Worm (Caenorhabditis elegans): ENCODE measurements around the gene mtl-2.

Gene mtl-2

DNA sequence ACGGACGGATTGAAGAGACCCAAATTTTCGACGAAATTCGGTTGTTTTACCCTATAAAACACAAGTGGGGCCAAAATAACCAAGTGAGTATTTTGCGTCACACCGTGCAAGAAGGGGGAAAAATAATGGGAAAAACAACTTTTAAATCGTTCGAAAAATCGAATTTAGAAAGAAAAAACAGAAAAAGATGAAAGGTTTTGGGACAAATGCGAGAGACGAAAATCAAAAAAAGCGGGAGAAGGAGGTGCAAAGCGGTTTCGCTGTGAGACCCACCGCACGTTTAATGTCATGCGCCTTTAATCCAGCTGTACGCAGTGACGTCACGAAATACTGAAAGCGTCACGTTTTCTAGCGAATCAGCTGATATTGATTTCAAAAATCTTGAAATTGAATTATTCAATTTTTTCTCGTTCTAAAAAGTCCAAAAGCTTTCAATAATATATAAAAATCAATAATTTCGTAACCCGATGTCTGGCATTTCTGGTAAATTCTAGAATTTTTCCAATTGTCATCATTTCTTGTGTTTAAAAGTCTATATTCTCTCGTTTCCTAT is 6.4 kb downstream of the mtl-2 start, which contains the start of the genes ddx-17 and aip-1 (continued):
- TF ChIP-seq zfp-2 (tag; optimal IDR thresholded peaks at IDR 0.05) (no peak), gei-8 (GFP tag; optimal IDR thresholded peaks at IDR 0.05) (no peak), R02D3.7 (tag; optimal IDR thresholded peaks at IDR 0.05) (no peak), spr-1 (tag; optimal IDR thresholded peaks at IDR 0.05) (no peak), Y5F2A.4 (GFP tag; optimal IDR thresholded peaks at IDR 0.05) (no peak), duxl-1 (tag; optimal IDR thresholded peaks at IDR 0.05; ENCODE audit: poor library complexity) (no peak), saeg-2 (GFP tag; IDR thresholded peaks at IDR 0.05) (no peak), ZK337.2 (GFP tag; IDR thresholded peaks at IDR 0.05) (no peak), nhr-11 (tag; optimal IDR thresholded peaks at IDR 0.05) (peak; percentile 71), lin-1 (GFP tag; IDR thresholded peaks at IDR 0.05) (no peak), mep-1 (tag; optimal IDR thresholded peaks at IDR 0.05) (peak; percentile 82), nhr-77 (tag; optimal IDR thresholded peaks at IDR 0.05) (peak; percentile 48), nhr-28 (tag; optimal IDR thresholded peaks at IDR 0.05) (peak; percentile 63), ceh-82 (tag; optimal IDR thresholded peaks at IDR 0.05) (no peak), mxl-3 (GFP tag; optimal IDR thresholded peaks at IDR 0.05) (peak; percentile 42), zag-1 (tag; optimal IDR thresholded peaks at IDR 0.05) (no peak), php-3 (GFP tag; IDR thresholded peaks at IDR 0.05) (no peak), ceh-28 (tag; optimal IDR thresholded peaks at IDR 0.05) (no peak), pha-4 (GFP tag; IDR thresholded peaks at IDR 0.05) (no peak), pha-4 (tag; optimal IDR thresholded peaks at IDR 0.05) (peak; percentile 71), F49E8.2 (tag; optimal IDR thresholded peaks at IDR 0.05; ENCODE audit: borderline replicate concordance) (no peak), D1046.2 (GFP tag; IDR thresholded peaks at IDR 0.05) (no peak), lin-38 (GFP tag; IDR thresholded peaks at IDR 0.05) (peak; percentile 73), nhr-6 (tag; optimal IDR thresholded peaks at IDR 0.05) (peak; percentile 97), T26A8.4 (GFP tag; IDR thresholded peaks at IDR 0.05) (0 out of 2 replicates have a peak, but pooled peaks have one; percentile 57), F26F4.8 (GFP tag; conservative IDR thresholded peaks at IDR 0.05) (no peak), zip-11 (GFP tag; IDR thresholded peaks at IDR 0.05) (no peak), nhr-48 (tag; optimal IDR thresholded peaks at IDR 0.05) (peak; percentile 30), Y75B8A.6 (GFP tag; IDR thresholded peaks at IDR 0.05) (no peak), unc-39 (tag; optimal IDR thresholded peaks at IDR 0.05) (no peak), aha-1 (tag) (peak; percentile 94), set-16 (GFP tag; IDR thresholded peaks at IDR 0.05) (no peak), lin-15B (tag; optimal IDR thresholded peaks at IDR 0.05) (no peak), rbr-2 (tag; optimal IDR thresholded peaks at IDR 0.05) (peak; percentile 57), Y48G9A.11 (GFP tag; IDR thresholded peaks at IDR 0.05) (no peak), ZK546.5 (tag; optimal IDR thresholded peaks at IDR 0.05) (no peak), sdz-12 (GFP tag; optimal IDR thresholded peaks at IDR 0.05) (no peak), nhr-111 (GFP tag; optimal IDR thresholded peaks at IDR 0.05) (no peak), nhr-237 (tag; optimal IDR thresholded peaks at IDR 0.05) (no peak), unc-62 (GFP tag; optimal IDR thresholded peaks at IDR 0.05 in 1 of 2) (no peak), unc-62 (tag; optimal IDR thresholded peaks at IDR 0.05) (no peak), cey-2 (tag; optimal IDR thresholded peaks at IDR 0.05; ENCODE audit: borderline replicate concordance, insufficient read depth) (no peak), mxl-2 (GFP tag; conservative IDR thresholded peaks at IDR 0.05) (no peak), tag-97 (GFP tag; IDR thresholded peaks at IDR 0.05) (no peak), hlh-11 (tag; optimal IDR thresholded peaks at IDR 0.05) (peak; percentile 98), aly-2 (tag; optimal IDR thresholded peaks at IDR 0.05) (no peak), nhr-10 (tag; optimal IDR thresholded peaks at IDR 0.05) (no peak), lir-3 (tag; optimal IDR thresholded peaks at IDR 0.05) (no peak), F37D6.2 (tag; optimal IDR thresholded peaks at IDR 0.05) (no peak), skn-1 (tag; optimal IDR thresholded peaks at IDR 0.05) (no peak), Y105C5A.15 (GFP tag; IDR thresholded peaks at IDR 0.05) (no peak), dmd-8 (GFP tag; IDR thresholded peaks at IDR 0.05) (no peak), zip-2 (tag; optimal IDR thresholded peaks at IDR 0.05) (peak; percentile 21)
